Fruit fly (Drosophila melanogaster) whole organism, embryonic: ENCODE measurements around the gene dysf.
A peak's percentile ranks its signal among the peaks of the same experiment; 100 is the strongest.

Experiments
- CG10959 ChIP-seq: fragments of 200-800 bp; sonication (Bioruptor generic); IDR thresholded peaks from 2 replicates; pipeline ENCODE4 v1.3.6; 2022; ENCODE audit warnings: missing biosample characterization, missing genetic modification characterization
- CG11398 ChIP-seq: fragments of 200-800 bp; sonication (Bioruptor generic); optimal IDR thresholded peaks from 2 replicates; lab custom pipeline; 2016; ENCODE audit warnings: missing biosample characterization, missing genetic modification characterization
- CG11695 ChIP-seq: fragments of 200-800 bp; sonication (Bioruptor generic); IDR thresholded peaks from 3 replicates; pipeline ENCODE4 v1.3.6; 2022; ENCODE audit warnings: missing biosample characterization, missing genetic modification characterization
- CG1233 ChIP-seq: fragments of 200-800 bp; sonication (Bioruptor generic); optimal IDR thresholded peaks from 4 replicates; lab custom pipeline; 2018; ENCODE audit warnings: missing biosample characterization, mild to moderate bottlenecking, missing genetic modification characterization
- CG12659 ChIP-seq: fragments of 200-800 bp; sonication (Bioruptor generic); optimal IDR thresholded peaks from 3 replicates; lab custom pipeline; 2017; ENCODE audit warnings: mild to moderate bottlenecking, missing biosample characterization, missing genetic modification reagents, missing genetic modification characterization
- CG13123 ChIP-seq: fragments of 200-800 bp; sonication (Bioruptor generic); optimal IDR thresholded peaks from 2 replicates; lab custom pipeline; 2016; ENCODE audit warnings: missing biosample characterization, missing genetic modification characterization
- CG15011 ChIP-seq: fragments of 200-800 bp; sonication (Bioruptor generic); optimal IDR thresholded peaks from 3 replicates; lab custom pipeline; 2018; ENCODE audit warnings: missing biosample characterization, mild to moderate bottlenecking, missing genetic modification characterization
- CG17829 ChIP-seq: fragments of 200-800 bp; optimal IDR thresholded peaks from 2 replicates; lab custom pipeline; 2019; ENCODE audit warnings: missing biosample characterization, mild to moderate bottlenecking, missing genetic modification characterization, moderate library complexity
- CG2116 ChIP-seq: fragments of 200-800 bp; sonication (Bioruptor generic); optimal IDR thresholded peaks from 3 replicates; lab custom pipeline; 2018; ENCODE audit warnings: missing biosample characterization, mild to moderate bottlenecking, missing genetic modification characterization
- CG2875 ChIP-seq: fragments of 200-800 bp; sonication (Bioruptor generic); optimal IDR thresholded peaks from 2 replicates; lab custom pipeline; 2017; ENCODE audit warnings: missing biosample characterization, mild to moderate bottlenecking, missing genetic modification characterization, missing genetic modification reagents
- CG31365 ChIP-seq: fragments of 200-800 bp; sonication (Bioruptor generic); optimal IDR thresholded peaks from 2 replicates; lab custom pipeline; 2018; ENCODE audit warnings: missing biosample characterization, mild to moderate bottlenecking, missing genetic modification characterization
- CG34376 ChIP-seq: fragments of 200-800 bp; sonication (Bioruptor generic); optimal IDR thresholded peaks from 2 replicates; lab custom pipeline; 2018; ENCODE audit warnings: missing biosample characterization, mild to moderate bottlenecking, missing genetic modification characterization
- CG34422 ChIP-seq: fragments of 200-800 bp; sonication (Bioruptor generic); IDR thresholded peaks from 3 replicates; pipeline ENCODE4 v1.3.6; 2022; ENCODE audit warnings: missing biosample characterization, missing genetic modification characterization
- CG3838 ChIP-seq: fragments of 200-800 bp; sonication (Bioruptor generic); optimal IDR thresholded peaks from 3 replicates; lab custom pipeline; 2016; ENCODE audit warnings: missing biosample characterization, missing genetic modification characterization
- CG4707 ChIP-seq: fragments of 200-800 bp; sonication (Bioruptor generic); optimal IDR thresholded peaks from 2 replicates; lab custom pipeline; 2018; ENCODE audit warnings: missing biosample characterization, mild to moderate bottlenecking, missing genetic modification characterization, moderate library complexity
- CG7271 ChIP-seq: fragments of 200-800 bp; sonication (Bioruptor generic); optimal IDR thresholded peaks from 2 replicates; lab custom pipeline; 2018; ENCODE audit warnings: missing biosample characterization, mild to moderate bottlenecking, missing genetic modification characterization, moderate library complexity
- CG7372 ChIP-seq: fragments of 200-800 bp; sonication (Bioruptor generic); IDR thresholded peaks from 2 replicates; pipeline ENCODE4 v1.3.6; 2022; ENCODE audit warnings: missing biosample characterization, missing genetic modification characterization
- Dip2 ChIP-seq: fragments of 200-800 bp; sonication (Bioruptor generic); IDR thresholded peaks from 2 replicates; pipeline ENCODE4 v1.3.6; 2022; ENCODE audit warnings: missing biosample characterization, missing genetic modification characterization
- E2f1 ChIP-seq: fragments of 200-800 bp; sonication (Bioruptor generic); IDR thresholded peaks from 2 replicates; pipeline ENCODE4 v1.3.6; 2022; ENCODE audit warnings: missing biosample characterization, missing genetic modification characterization
- Ets65A ChIP-seq: fragments of 200-800 bp; sonication (Bioruptor generic); peaks from one replicate; lab custom pipeline; 2016; ENCODE audit warnings: missing biosample characterization, missing genetic modification characterization
- Gug ChIP-seq: fragments of 200-800 bp; sonication (Bioruptor generic); IDR thresholded peaks from 4 replicates; pipeline ENCODE4 v1.3.6; 2022; ENCODE audit warnings: missing biosample characterization, missing genetic modification characterization
- H2.0 ChIP-seq: fragments of 200-800 bp; sonication (Bioruptor generic); IDR thresholded peaks from 2 replicates; pipeline ENCODE4 v1.3.6; 2022; ENCODE audit warnings: missing biosample characterization, missing genetic modification characterization
- HHEX ChIP-seq: fragments of 200-800 bp; sonication (Bioruptor generic); optimal IDR thresholded peaks from 3 replicates; lab custom pipeline; 2017; ENCODE audit warnings: missing biosample characterization, mild to moderate bottlenecking, missing genetic modification characterization, missing genetic modification reagents
- Hand ChIP-seq: fragments of 200-800 bp; sonication (Bioruptor generic); optimal IDR thresholded peaks from 2 replicates; lab custom pipeline; 2017; ENCODE audit warnings: mild to moderate bottlenecking, missing biosample characterization, missing genetic modification reagents, missing genetic modification characterization
- Hr3 ChIP-seq: fragments of 200-800 bp; sonication (Bioruptor generic); optimal IDR thresholded peaks from 3 replicates; lab custom pipeline; 2016; ENCODE audit warnings: missing biosample characterization, missing genetic modification characterization
- Hr51 ChIP-seq, 2 experiments: fragments of 200-800 bp; sonication (Bioruptor generic); optimal IDR thresholded peaks; 2 replicates in 1 of 2; 3 replicates in 1 of 2; lab custom pipeline; 2016 to 2018; ENCODE audit warnings: missing biosample characterization in 2 of 2, missing genetic modification characterization in 2 of 2, mild to moderate bottlenecking in 1 of 2, moderate library complexity in 1 of 2
- Lhr ChIP-seq: fragments of 200-800 bp; sonication (Bioruptor generic); optimal IDR thresholded peaks from 3 replicates; lab custom pipeline; 2017; ENCODE audit warnings: mild to moderate bottlenecking, missing biosample characterization, missing genetic modification reagents, missing genetic modification characterization
- Med ChIP-seq: fragments of 200-800 bp; sonication (Bioruptor generic); peaks from one replicate; lab custom pipeline; 2016; ENCODE audit warnings: missing biosample characterization, missing genetic modification characterization, mild to moderate bottlenecking, inconsistent platforms, moderate library complexity
- Mrtf ChIP-seq: fragments of 200-800 bp; sonication (Bioruptor generic); IDR thresholded peaks from 3 replicates; pipeline ENCODE4 v1.3.6; 2022; ENCODE audit warnings: missing biosample characterization, missing genetic modification characterization
- Nf-YA ChIP-seq: fragments of 200-800 bp; sonication (Bioruptor generic); IDR thresholded peaks from 2 replicates; pipeline ENCODE4 v1.3.6; 2022; ENCODE audit warnings: missing biosample characterization, missing genetic modification characterization
- Optix ChIP-seq: fragments of 200-800 bp; sonication (Bioruptor generic); IDR thresholded peaks from 3 replicates; pipeline ENCODE4 v1.3.6; 2022; ENCODE audit warnings: missing biosample characterization, missing genetic modification characterization
- Pdp1 ChIP-seq, 2 experiments: fragments of 200-800 bp; sonication (Bioruptor generic); optimal IDR thresholded peaks; 3 replicates each; lab custom pipeline; 2016; ENCODE audit warnings: missing biosample characterization in 2 of 2, missing genetic modification characterization in 2 of 2, mild to moderate bottlenecking in 1 of 2, moderate library complexity in 1 of 2
- Sry-δ ChIP-seq: fragments of 200-800 bp; sonication (Bioruptor generic); optimal IDR thresholded peaks from 2 replicates; lab custom pipeline; 2016; ENCODE audit warnings: missing biosample characterization, missing genetic modification characterization
- Tbp ChIP-seq: fragments of >200 bp; optimal IDR thresholded peaks from 2 replicates; lab custom pipeline; 2018; ENCODE audit warnings: missing biosample characterization, missing genetic modification characterization
- Vsx1 ChIP-seq: fragments of 200-800 bp; sonication (Bioruptor generic); optimal IDR thresholded peaks from 2 replicates; lab custom pipeline; 2017; ENCODE audit warnings: missing biosample characterization, mild to moderate bottlenecking, missing genetic modification characterization, missing genetic modification reagents
- aop ChIP-seq: fragments of 200-800 bp; sonication (Bioruptor generic); IDR thresholded peaks from 2 replicates; pipeline ENCODE4 v1.3.6; 2022; ENCODE audit warnings: missing biosample characterization, missing genetic modification characterization
- crol ChIP-seq: fragments of 200-800 bp; sonication (Bioruptor generic); IDR thresholded peaks from 2 replicates; pipeline ENCODE4 v1.3.6; 2022; ENCODE audit warnings: missing biosample characterization, missing genetic modification characterization
- gcm2 ChIP-seq: fragments of 200-800 bp; sonication (Bioruptor generic); optimal IDR thresholded peaks from 2 replicates; lab custom pipeline; 2016; ENCODE audit warnings: missing biosample characterization, missing genetic modification characterization
- gt ChIP-seq: fragments of 200-800 bp; sonication (Bioruptor generic); IDR thresholded peaks from 2 replicates; pipeline ENCODE4 v1.3.6; 2022; ENCODE audit warnings: missing biosample characterization, missing genetic modification characterization
- her ChIP-seq: fragments of 200-800 bp; sonication (Bioruptor generic); optimal IDR thresholded peaks from 2 replicates; lab custom pipeline; 2016; ENCODE audit warnings: missing biosample characterization, missing genetic modification characterization
- hkb ChIP-seq, 2 experiments: fragments of 200-800 bp in 1 of 2; fragments of >200 bp in 1 of 2; sonication (Bioruptor generic) in 1 of 2; IDR thresholded peaks in 1 of 2; optimal IDR thresholded peaks in 1 of 2; 2 replicates each; pipeline versions ENCODE4 v1.3.6 to Lab custom; 2017 to 2022; ENCODE audit warnings: missing biosample characterization in 1 of 2, missing genetic modification characterization in 1 of 2
- lola ChIP-seq, 3 experiments: fragments of >200 bp in 2 of 3; fragments of 200-800 bp in 1 of 3; sonication (Bioruptor generic) in 1 of 3; optimal IDR thresholded peaks; 2 replicates each; lab custom pipeline; 2017 to 2019; ENCODE audit warnings: missing biosample characterization in 3 of 3, missing genetic modification characterization in 3 of 3, mild to moderate bottlenecking in 1 of 3, moderate library complexity in 1 of 3
- mld ChIP-seq: fragments of 200-800 bp; sonication (Bioruptor generic); IDR thresholded peaks from 3 replicates; pipeline ENCODE4 v1.3.6; 2022; ENCODE audit warnings: missing biosample characterization, missing genetic modification characterization; ENCODE audit not compliant: partially characterized antibody
- psq ChIP-seq: fragments of 200-800 bp; sonication (Bioruptor generic); optimal IDR thresholded peaks from 2 replicates; lab custom pipeline; 2017; ENCODE audit warnings: missing biosample characterization, missing genetic modification characterization
- sd ChIP-seq: fragments of 200-800 bp; sonication (Bioruptor generic); optimal IDR thresholded peaks from 3 replicates; lab custom pipeline; 2018; ENCODE audit warnings: missing biosample characterization, mild to moderate bottlenecking, missing genetic modification characterization, moderate library complexity
- sens-2 ChIP-seq: fragments of 200-800 bp; sonication (Bioruptor generic); IDR thresholded peaks from 2 replicates; pipeline ENCODE4 v1.3.6; 2022; ENCODE audit warnings: missing biosample characterization, missing genetic modification characterization
- sqz ChIP-seq: fragments of 200-800 bp; sonication (Bioruptor generic); optimal IDR thresholded peaks from 3 replicates; lab custom pipeline; 2018; ENCODE audit warnings: missing biosample characterization, mild to moderate bottlenecking, missing genetic modification characterization
- usp ChIP-seq: fragments of >200 bp; optimal IDR thresholded peaks from 2 replicates; lab custom pipeline; 2017; ENCODE audit warnings: missing biosample characterization, missing genetic modification characterization
- vnd ChIP-seq: fragments of 200-800 bp; sonication (Bioruptor generic); IDR thresholded peaks from 3 replicates; pipeline ENCODE4 v1.3.6; 2022; ENCODE audit warnings: missing biosample characterization, missing genetic modification characterization; ENCODE audit not compliant: partially characterized antibody

The dysf gene

DNA sequence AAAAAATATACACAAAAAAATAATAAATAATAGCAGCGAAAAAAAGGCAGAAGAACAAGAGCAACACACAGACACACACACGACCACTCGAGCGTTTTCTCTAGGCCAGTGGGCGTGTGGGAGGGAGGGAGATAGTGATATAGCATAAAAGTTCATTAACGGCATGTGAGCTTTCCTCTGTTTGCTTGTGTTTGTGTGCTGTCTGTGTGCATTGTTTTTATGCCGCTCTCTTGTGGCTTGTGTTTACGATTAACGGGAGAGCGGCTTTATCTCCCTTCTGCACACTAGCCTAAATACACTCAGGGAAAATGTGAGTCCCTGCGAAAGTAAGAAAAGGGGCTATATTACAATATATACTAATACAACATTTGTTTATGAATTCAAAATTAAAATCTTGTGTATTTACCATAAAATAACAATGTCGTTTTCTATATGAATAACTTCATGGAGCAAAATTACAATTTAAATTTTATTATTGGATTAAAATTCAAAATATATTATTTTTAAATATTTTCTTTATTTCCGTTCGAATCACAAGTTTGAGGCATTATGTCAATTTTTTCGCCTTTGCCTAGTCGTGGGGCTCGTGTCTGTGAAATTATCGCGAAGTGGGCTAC lies 19.1 kb upstream of the dysf start (continued):
- peak; percentile 27; the same call in 1 of the 2 replicates for TF ChIP-seq E2f1 (GFP tag; lab: Robert Waterston, UW)
- TF ChIP-seq Hand (GFP tag; lab: Kevin White, UChicago), result no peak
- TF ChIP-seq CG17829 (tag; lab: Kevin White, UChicago), result peak; percentile 38
- TF ChIP-seq Gug (GFP tag; lab: Robert Waterston, UW), result no peak
- no peak for TF ChIP-seq usp (GFP tag; lab: Kevin White, UChicago)
- TF ChIP-seq crol (GFP tag; lab: Robert Waterston, UW), result no peak
- TF ChIP-seq Vsx1 (GFP tag; lab: Kevin White, UChicago), result no peak
- TF ChIP-seq Mrtf (GFP tag; lab: Robert Waterston, UW), result no peak
- TF ChIP-seq her (GFP tag; lab: Kevin White, UChicago), result no peak
- TF ChIP-seq H2.0, result no peak
- peak; percentile 35 for TF ChIP-seq sd
- no peak for TF ChIP-seq mld (GFP tag; lab: Robert Waterston, UW)
- TF ChIP-seq Nf-YA (GFP tag; lab: Robert Waterston, UW), result no peak
- TF ChIP-seq CG31365 (tag; lab: Kevin White, UChicago), result no peak
- TF ChIP-seq Optix (GFP tag; lab: Robert Waterston, UW), result no peak
- no peak for TF ChIP-seq psq
- no peak for TF ChIP-seq Sry-δ
- peak; percentile 57; the same call in 2 of the 3 replicates for TF ChIP-seq CG11695 (GFP tag; lab: Robert Waterston, UW)
- no peak for TF ChIP-seq Lhr (GFP tag; lab: Kevin White, UChicago)
- peak in 1 of 2 experiments; percentile 6 for TF ChIP-seq Pdp1 (GFP tag; optimal IDR thresholded peaks at IDR 0.05; lab: Kevin White, UChicago)
- peak in 1 of 3 experiments; percentile 2 for TF ChIP-seq lola (GFP tag; optimal IDR thresholded peaks at IDR 0.05; lab: Kevin White, UChicago)
- TF ChIP-seq gt (GFP tag; lab: Robert Waterston, UW), result no peak
- no peak for TF ChIP-seq CG10959
- TF ChIP-seq CG7372 (GFP tag; lab: Robert Waterston, UW), result 0 out of 2 replicates have a peak, but pooled peaks have one; percentile 20
- peak; percentile 31 for TF ChIP-seq HHEX (GFP tag; lab: Kevin White, UChicago)
- no peak for TF ChIP-seq sens-2 (GFP tag; lab: Robert Waterston, UW)
- TF ChIP-seq Hr51 (GFP tag; optimal IDR thresholded peaks at IDR 0.05; lab: Kevin White, UChicago), result peak in 1 of 2 experiments; percentile 78
- TF ChIP-seq CG11398, result no peak
- TF ChIP-seq CG1233 (GFP tag; lab: Kevin White, UChicago), result peak; percentile 1
- peak; percentile 7 for TF ChIP-seq CG2116
- no peak for TF ChIP-seq Tbp
- no peak for TF ChIP-seq CG7271 (tag; lab: Kevin White, UChicago)
- no peak; the same call in 2 of the 3 replicates for TF ChIP-seq CG34422 (GFP tag; lab: Robert Waterston, UW)
- TF ChIP-seq CG15011 (GFP tag; lab: Kevin White, UChicago), result no peak
- peak; percentile 21 for TF ChIP-seq Hr3 (GFP tag; lab: Kevin White, UChicago)
- peak; percentile 61 for TF ChIP-seq CG12659 (GFP tag; lab: Kevin White, UChicago)
- peak; percentile 83 for TF ChIP-seq Med
- TF ChIP-seq hkb (optimal IDR thresholded peaks at IDR 0.05; lab: Kevin White, UChicago), result no peak
- peak; percentile 58 for TF ChIP-seq hkb (GFP tag; IDR thresholded peaks at IDR 0.05; lab: Robert Waterston, UW)
- TF ChIP-seq Ets65A (GFP tag; lab: Kevin White, UChicago), result peak; percentile 76
- TF ChIP-seq vnd (GFP tag; lab: Robert Waterston, UW), result no peak
- no peak for TF ChIP-seq Dip2
- TF ChIP-seq sqz, result peak; percentile 85
- TF ChIP-seq CG34376, result peak; percentile 21
- no peak for TF ChIP-seq CG3838 (GFP tag; lab: Kevin White, UChicago)
- TF ChIP-seq CG2875 (GFP tag; lab: Kevin White, UChicago), result no peak
- TF ChIP-seq aop (GFP tag; lab: Robert Waterston, UW), result peak; percentile 16; the same call in 1 of the 2 replicates
- no peak for TF ChIP-seq gcm2 (GFP tag; lab: Kevin White, UChicago)
- TF ChIP-seq CG13123 (GFP tag; lab: Kevin White, UChicago), result no peak
- TF ChIP-seq CG4707 (GFP tag; lab: Kevin White, UChicago), result no peak
